Worm (Caenorhabditis elegans): Measurements from ENCODE around the gene srlf-3.

DNA sequence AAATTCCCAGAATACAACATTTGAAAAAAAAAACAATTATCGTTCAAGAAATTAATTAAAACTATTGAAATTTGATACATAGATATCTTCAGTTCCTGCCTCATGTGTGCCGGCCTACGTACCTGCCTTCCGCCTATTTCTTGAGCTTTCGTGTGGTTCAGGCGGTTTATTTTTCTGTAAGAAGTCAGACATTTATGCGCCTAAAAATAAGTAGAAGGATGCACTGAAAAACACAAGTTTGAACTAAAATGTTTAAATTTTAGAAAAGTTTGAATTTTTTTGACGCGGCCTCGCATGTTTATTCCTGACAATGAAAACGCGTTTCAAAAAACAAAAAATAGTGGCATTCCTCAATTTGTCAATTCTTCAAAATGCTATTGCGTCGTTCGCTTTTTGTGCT lies 13.5 kb upstream of the srlf-3 start, which contains the start of gene C28C12.11:
- TF ChIP-seq ceh-34 (tag; optimal IDR thresholded peaks at IDR 0.05): no peak
- TF ChIP-seq elt-2 (tag; optimal IDR thresholded peaks at IDR 0.05): no peak
- TF ChIP-seq pqm-1 (tag; optimal IDR thresholded peaks at IDR 0.05): no peak
- TF ChIP-seq nhr-11 (tag; optimal IDR thresholded peaks at IDR 0.05): no peak
- no peak for TF ChIP-seq sox-4 (tag; optimal IDR thresholded peaks at IDR 0.05)
- no peak for TF ChIP-seq ceh-18 (tag; optimal IDR thresholded peaks at IDR 0.05)
- TF ChIP-seq ceh-19 (GFP tag; optimal IDR thresholded peaks at IDR 0.05): no peak
- no peak for TF ChIP-seq ceh-48 (tag; optimal IDR thresholded peaks at IDR 0.05)
- no peak for TF ChIP-seq pha-2 (tag; optimal IDR thresholded peaks at IDR 0.05)
- TF ChIP-seq lin-11 (tag; optimal IDR thresholded peaks at IDR 0.05): no peak
- TF ChIP-seq pat-9 (tag; optimal IDR thresholded peaks at IDR 0.05): no peak
